Fruit fly (Drosophila melanogaster) whole organism, prepupa: ENCODE measurements around the gene grk.

Experiments used
- Blimp-1 ChIP-seq: fragments of 200-800 bp; sonication (Bioruptor generic); optimal IDR thresholded peaks from 3 replicates; lab custom pipeline; 2017; ENCODE audit warnings: missing biosample characterization, missing genetic modification characterization, mild to moderate bottlenecking, moderate library complexity, missing genetic modification reagents
- CG10631 ChIP-seq: fragments of 200-800 bp; sonication (Bioruptor generic); optimal IDR thresholded peaks from 2 replicates; lab custom pipeline; 2016; ENCODE audit warnings: missing biosample characterization, missing genetic modification characterization
- CG11762 ChIP-seq: fragments of 200-800 bp; sonication (Bioruptor generic); optimal IDR thresholded peaks from 3 replicates; lab custom pipeline; 2016; ENCODE audit warnings: missing biosample characterization, missing genetic modification characterization; ENCODE audit not compliant: insufficient read depth
- CG11902 ChIP-seq: fragments of 200-800 bp; sonication (Bioruptor generic); optimal IDR thresholded peaks from 3 replicates; lab custom pipeline; 2016; ENCODE audit warnings: missing biosample characterization, missing genetic modification characterization
- CG1621 ChIP-seq: fragments of 200-800 bp; sonication (Bioruptor generic); optimal IDR thresholded peaks from 3 replicates; lab custom pipeline; 2018; ENCODE audit warnings: missing biosample characterization, mild to moderate bottlenecking, missing genetic modification characterization
- CG16779 ChIP-seq: fragments of 200-800 bp; sonication (Bioruptor generic); optimal IDR thresholded peaks from 3 replicates; lab custom pipeline; 2017; ENCODE audit warnings: missing biosample characterization, mild to moderate bottlenecking, missing genetic modification characterization
- CG3032 ChIP-seq: fragments of 200-800 bp; optimal IDR thresholded peaks from 2 replicates; lab custom pipeline; 2019; ENCODE audit warnings: missing biosample characterization, mild to moderate bottlenecking, missing genetic modification characterization, moderate library complexity
- CG31627 ChIP-seq: fragments of 200-800 bp; sonication (Bioruptor generic); optimal IDR thresholded peaks from 3 replicates; lab custom pipeline; 2016; ENCODE audit warnings: missing biosample characterization, missing genetic modification characterization
- CG32006 ChIP-seq: fragments of 200-800 bp; sonication (Bioruptor generic); optimal IDR thresholded peaks from 3 replicates; lab custom pipeline; 2017; ENCODE audit warnings: missing biosample characterization, mild to moderate bottlenecking, missing genetic modification characterization
- CG34406 ChIP-seq: fragments of 200-800 bp; sonication (Bioruptor generic); optimal IDR thresholded peaks from 3 replicates; lab custom pipeline; 2016; ENCODE audit warnings: missing biosample characterization, missing genetic modification characterization
- CG3919 ChIP-seq: fragments of 200-800 bp; sonication (Bioruptor generic); optimal IDR thresholded peaks from 3 replicates; lab custom pipeline; 2016; ENCODE audit warnings: missing biosample characterization, missing genetic modification characterization
- CG4318 ChIP-seq: fragments of 200-800 bp; sonication (Bioruptor generic); optimal IDR thresholded peaks from 3 replicates; lab custom pipeline; 2017; ENCODE audit warnings: missing biosample characterization, mild to moderate bottlenecking, missing genetic modification characterization
- CG6276 ChIP-seq: fragments of 200-800 bp; sonication (Bioruptor generic); optimal IDR thresholded peaks from 2 replicates; lab custom pipeline; 2017; ENCODE audit warnings: missing biosample characterization, mild to moderate bottlenecking, missing genetic modification characterization
- CG6792 ChIP-seq: fragments of 200-800 bp; sonication (Bioruptor generic); optimal IDR thresholded peaks from 3 replicates; lab custom pipeline; 2016; ENCODE audit warnings: missing biosample characterization, missing genetic modification characterization
- CG6808 ChIP-seq: fragments of 200-800 bp; sonication (Bioruptor generic); optimal IDR thresholded peaks from 3 replicates; lab custom pipeline; 2017; ENCODE audit warnings: missing biosample characterization, missing genetic modification characterization, mild to moderate bottlenecking, moderate library complexity, missing genetic modification reagents
- CG6854 ChIP-seq: fragments of 200-800 bp; sonication (Bioruptor generic); optimal IDR thresholded peaks from 2 replicates; lab custom pipeline; 2017; ENCODE audit warnings: missing biosample characterization, mild to moderate bottlenecking, missing genetic modification characterization
- CG7368 ChIP-seq: fragments of 200-800 bp; sonication (Bioruptor generic); optimal IDR thresholded peaks from 3 replicates; lab custom pipeline; 2016; ENCODE audit warnings: missing biosample characterization, missing genetic modification characterization
- CG8119 ChIP-seq: fragments of 200-800 bp; sonication (Bioruptor generic); IDR thresholded peaks from 3 replicates; pipeline ENCODE4 v1.3.6; 2022; ENCODE audit warnings: missing biosample characterization, missing genetic modification characterization
- CG8319 ChIP-seq: fragments of 200-800 bp; sonication (Bioruptor generic); optimal IDR thresholded peaks from 3 replicates; lab custom pipeline; 2016; ENCODE audit warnings: missing biosample characterization, missing genetic modification characterization
- CG8632 ChIP-seq: fragments of 200-800 bp; sonication (Bioruptor generic); optimal IDR thresholded peaks from 3 replicates; lab custom pipeline; 2016; ENCODE audit warnings: missing biosample characterization, missing genetic modification characterization
- Eip75B ChIP-seq: fragments of 200-800 bp; sonication (Bioruptor generic); optimal IDR thresholded peaks from 3 replicates; lab custom pipeline; 2016; ENCODE audit warnings: missing biosample characterization, missing genetic modification characterization
- Eip93F ChIP-seq: fragments of 200-800 bp; sonication (Bioruptor generic); optimal IDR thresholded peaks from 2 replicates; lab custom pipeline; 2016; ENCODE audit warnings: missing biosample characterization, mild to moderate bottlenecking, missing genetic modification characterization
- Ets21C ChIP-seq: fragments of 200-800 bp; sonication (Bioruptor generic); optimal IDR thresholded peaks from 3 replicates; lab custom pipeline; 2016; ENCODE audit warnings: missing biosample characterization, missing genetic modification characterization
- Ets96B ChIP-seq: fragments of 200-800 bp; optimal IDR thresholded peaks from 2 replicates; lab custom pipeline; 2019; ENCODE audit warnings: missing biosample characterization, mild to moderate bottlenecking, missing genetic modification characterization, moderate library complexity
- Gug ChIP-seq: fragments of 200-800 bp; sonication (Bioruptor generic); IDR thresholded peaks from 2 replicates; pipeline ENCODE4 v1.3.6; 2022; ENCODE audit warnings: missing biosample characterization, missing genetic modification characterization
- Hr38 ChIP-seq: sonication (Bioruptor generic); optimal IDR thresholded peaks from 2 replicates; lab custom pipeline; 2016; ENCODE audit warnings: missing biosample characterization, missing genetic modification characterization
- Hr4 ChIP-seq: fragments of 200-800 bp; sonication (Bioruptor generic); optimal IDR thresholded peaks from 3 replicates; lab custom pipeline; 2016; ENCODE audit warnings: missing biosample characterization, missing genetic modification characterization
- Met ChIP-seq: fragments of 200-800 bp; sonication (Bioruptor generic); optimal IDR thresholded peaks from 3 replicates; lab custom pipeline; 2016; ENCODE audit warnings: missing biosample characterization, missing genetic modification characterization
- OdsH ChIP-seq: fragments of 200-800 bp; sonication (Bioruptor generic); optimal IDR thresholded peaks from 3 replicates; lab custom pipeline; 2016; ENCODE audit warnings: missing biosample characterization, missing genetic modification characterization
- Smox ChIP-seq: fragments of 200-800 bp; sonication (Bioruptor generic); optimal IDR thresholded peaks from 3 replicates; lab custom pipeline; 2016; ENCODE audit warnings: missing biosample characterization, missing genetic modification characterization
- Sox102F ChIP-seq: fragments of 200-800 bp; sonication (Bioruptor generic); optimal IDR thresholded peaks from 2 replicates; lab custom pipeline; 2016; ENCODE audit warnings: missing biosample characterization, mild to moderate bottlenecking, missing genetic modification characterization
- Sox14 ChIP-seq: fragments of 200-800 bp; sonication (Bioruptor generic); optimal IDR thresholded peaks from 3 replicates; lab custom pipeline; 2016; ENCODE audit warnings: missing biosample characterization, missing genetic modification characterization
- Sox15 ChIP-seq: fragments of 200-800 bp; sonication (Bioruptor generic); optimal IDR thresholded peaks from 3 replicates; lab custom pipeline; 2016; ENCODE audit warnings: missing biosample characterization, missing genetic modification characterization
- acj6 ChIP-seq: fragments of 200-800 bp; sonication (Bioruptor generic); optimal IDR thresholded peaks from 3 replicates; lab custom pipeline; 2016; ENCODE audit warnings: missing biosample characterization, missing genetic modification characterization
- cyc ChIP-seq: fragments of 200-800 bp; sonication (Bioruptor generic); optimal IDR thresholded peaks from 3 replicates; lab custom pipeline; 2016; ENCODE audit warnings: missing biosample characterization, missing genetic modification characterization
- dac ChIP-seq: fragments of 200-800 bp; sonication (Bioruptor generic); optimal IDR thresholded peaks from 2 replicates; lab custom pipeline; 2017; ENCODE audit warnings: missing biosample characterization, mild to moderate bottlenecking, missing genetic modification characterization
- esn ChIP-seq: fragments of 200-800 bp; sonication (Bioruptor generic); optimal IDR thresholded peaks from 2 replicates; lab custom pipeline; 2016; ENCODE audit warnings: missing biosample characterization, mild to moderate bottlenecking, missing genetic modification characterization, moderate library complexity
- fd59A ChIP-seq: fragments of 200-800 bp; sonication (Bioruptor generic); optimal IDR thresholded peaks from 2 replicates; lab custom pipeline; 2017; ENCODE audit warnings: missing biosample characterization, mild to moderate bottlenecking, missing genetic modification characterization, missing genetic modification reagents
- lz ChIP-seq: fragments of 200-800 bp; sonication (Bioruptor generic); optimal IDR thresholded peaks from 3 replicates; lab custom pipeline; 2016; ENCODE audit warnings: missing biosample characterization, missing genetic modification characterization
- net ChIP-seq: fragments of 200-800 bp; sonication (Bioruptor generic); optimal IDR thresholded peaks from 3 replicates; lab custom pipeline; 2016; ENCODE audit warnings: missing biosample characterization, missing genetic modification characterization
- pdm3 ChIP-seq: fragments of 200-800 bp; sonication (Bioruptor generic); optimal IDR thresholded peaks from 3 replicates; lab custom pipeline; 2016; ENCODE audit warnings: missing biosample characterization, missing genetic modification characterization
- ss ChIP-seq, 2 experiments: fragments of 200-800 bp; sonication (Bioruptor generic); optimal IDR thresholded peaks; 2 replicates in 1 of 2; 3 replicates in 1 of 2; lab custom pipeline; 2017 to 2018; ENCODE audit warnings: mild to moderate bottlenecking in 2 of 2, missing biosample characterization in 2 of 2, missing genetic modification characterization in 2 of 2, moderate library complexity in 1 of 2
- svp ChIP-seq: fragments of 200-800 bp; sonication (Bioruptor generic); peaks from one replicate; lab custom pipeline; 2016; ENCODE audit warnings: missing biosample characterization, missing genetic modification characterization
- topi ChIP-seq: fragments of 200-800 bp; sonication (Bioruptor generic); optimal IDR thresholded peaks from 3 replicates; lab custom pipeline; 2016; ENCODE audit warnings: missing biosample characterization, missing genetic modification characterization
- vri ChIP-seq: fragments of 200-800 bp; sonication (Bioruptor generic); optimal IDR thresholded peaks from 3 replicates; lab custom pipeline; 2016; ENCODE audit warnings: missing biosample characterization, mild to moderate bottlenecking, missing genetic modification characterization

Gene grk

DNA sequence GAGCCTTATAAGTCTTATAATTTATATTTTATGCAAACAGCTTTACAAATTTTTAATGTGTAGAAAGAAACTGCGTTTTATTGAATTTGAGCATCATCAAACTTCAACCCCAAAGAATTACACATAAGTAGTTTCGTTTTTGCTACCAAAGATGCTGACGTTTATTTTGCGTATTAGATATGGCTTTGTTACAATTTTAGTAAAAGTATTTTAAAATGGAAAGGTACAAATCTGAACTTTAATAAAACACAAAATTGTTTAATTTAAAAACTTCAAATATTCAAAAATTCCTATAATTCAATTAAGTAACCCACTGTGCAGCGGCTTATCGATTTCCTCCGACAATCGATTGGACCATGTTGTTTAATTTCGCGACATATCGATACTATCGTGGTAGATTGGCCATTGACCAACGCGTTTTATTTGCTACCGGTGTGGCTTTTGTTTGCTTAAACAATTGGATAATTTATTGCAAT is 30.7 kb upstream of the grk start, which contains the start of gene prg (continued):
- TF ChIP-seq pdm3 (GFP tag; lab: Kevin White, UChicago), result peak; percentile 64
- peak; percentile 19 for TF ChIP-seq vri (GFP tag; lab: Kevin White, UChicago)
- no peak for TF ChIP-seq Gug (GFP tag; lab: Robert Waterston, UW)
- TF ChIP-seq esn (GFP tag; lab: Kevin White, UChicago), result peak; percentile 70
- TF ChIP-seq lz (GFP tag; lab: Kevin White, UChicago), result peak; percentile 51
- peak; percentile 58 for TF ChIP-seq Sox102F (GFP tag; lab: Kevin White, UChicago)
- TF ChIP-seq CG34406 (GFP tag; lab: Kevin White, UChicago), result peak; percentile 52
- TF ChIP-seq Eip93F (GFP tag; lab: Kevin White, UChicago), result peak; percentile 51
- peak; percentile 51 for TF ChIP-seq CG6792 (GFP tag; lab: Kevin White, UChicago)
- peak; percentile 9 for TF ChIP-seq CG16779 (tag; lab: Kevin White, UChicago)
- TF ChIP-seq Hr38 (GFP tag; lab: Kevin White, UChicago), result no peak

DNA sequence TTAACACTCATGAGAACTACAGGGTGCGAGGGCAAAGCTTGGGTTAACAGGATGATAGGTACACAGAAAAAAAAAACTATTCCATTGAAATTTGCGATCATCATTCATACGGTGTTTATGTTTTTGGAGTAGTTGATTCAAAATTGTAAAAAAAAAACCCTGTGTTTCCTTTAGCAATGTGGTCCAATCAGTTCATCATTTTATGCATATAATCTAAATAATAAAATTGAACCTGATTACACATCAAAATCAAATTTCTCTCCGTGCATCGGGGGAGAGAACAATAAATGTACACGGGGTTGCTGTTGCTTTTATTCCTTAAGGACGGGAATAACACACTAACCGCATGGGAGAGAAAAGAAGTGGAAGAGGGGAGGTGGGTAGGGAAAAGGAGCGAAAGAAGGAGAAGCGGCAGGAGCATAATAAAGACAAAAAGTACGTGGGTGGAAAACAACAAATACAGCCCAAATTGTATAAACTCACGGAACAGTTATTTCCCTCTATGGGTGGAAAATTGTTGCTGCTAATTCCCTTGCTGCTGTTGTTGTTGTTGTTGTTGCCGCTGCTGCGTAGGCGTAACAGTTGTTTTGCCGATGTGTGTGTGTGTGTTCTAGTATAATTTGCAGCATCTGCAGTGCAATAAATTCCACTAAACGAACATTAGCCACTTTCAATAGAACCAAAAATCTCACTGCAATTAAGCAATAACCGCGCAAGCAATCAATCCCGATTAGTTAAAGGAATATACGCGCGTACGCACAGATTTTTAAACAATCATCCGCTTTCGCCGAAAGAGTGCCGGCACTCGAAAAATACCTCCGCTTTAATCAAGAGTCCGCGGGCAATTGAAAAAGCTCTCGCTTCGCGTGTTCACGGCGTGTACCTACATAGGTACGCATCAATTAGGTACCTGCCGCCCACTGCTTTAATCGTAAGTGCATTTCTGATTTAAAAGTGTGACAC is 30.0 kb upstream of the grk start, which contains the start of gene Agpat2:
TSS of gene Agpat2 (minus strand) at position 851 of the 963 bp plus-strand sequence.
- TF ChIP-seq cyc (GFP tag; lab: Kevin White, UChicago) (peak; percentile 80), Met (GFP tag; lab: Kevin White, UChicago) (peak; percentile 82), net (GFP tag; lab: Kevin White, UChicago) (peak; percentile 48), CG3032 (tag; lab: Kevin White, UChicago) (peak; percentile 51), Sox102F (GFP tag; lab: Kevin White, UChicago) (peak; percentile 71), CG8319 (peak; percentile 30), CG3919 (GFP tag; lab: Kevin White, UChicago) (peak; percentile 77), CG7368 (peak; percentile 64), OdsH (peak; percentile 64), Hr4 (GFP tag; lab: Kevin White, UChicago) (peak; percentile 58), CG1621 (peak; percentile 48), ss (GFP tag; optimal IDR thresholded peaks at IDR 0.05; lab: Kevin White, UChicago) (peak; percentile 37 to 51), CG8119 (GFP tag; lab: Robert Waterston, UW) (0 out of 3 replicates have a peak, but pooled peaks have one; percentile 46), CG32006 (GFP tag; lab: Kevin White, UChicago) (peak; percentile 61), Smox (GFP tag; lab: Kevin White, UChicago) (peak; percentile 76), topi (peak; percentile 79), CG16779 (tag; lab: Kevin White, UChicago) (no peak), esn (GFP tag; lab: Kevin White, UChicago) (peak; percentile 82), Ets21C (GFP tag; lab: Kevin White, UChicago) (peak; percentile 63), CG8632 (peak; percentile 59), CG6792 (GFP tag; lab: Kevin White, UChicago) (peak; percentile 65), Eip75B (GFP tag; lab: Kevin White, UChicago) (peak; percentile 76), CG10631 (GFP tag; lab: Kevin White, UChicago) (peak; percentile 59), CG4318 (peak; percentile 10), CG11902 (peak; percentile 48), vri (GFP tag; lab: Kevin White, UChicago) (peak; percentile 68), CG34406 (GFP tag; lab: Kevin White, UChicago) (peak; percentile 64), Blimp-1 (GFP tag; lab: Kevin White, UChicago) (peak; percentile 27), CG11762 (GFP tag; lab: Kevin White, UChicago) (peak; percentile 20), svp (GFP tag; lab: Kevin White, UChicago) (peak; percentile 87), Sox14 (peak; percentile 69), dac (no peak), CG6854 (GFP tag; lab: Kevin White, UChicago) (no peak), Eip93F (GFP tag; lab: Kevin White, UChicago) (peak; percentile 20), Ets96B (tag; lab: Kevin White, UChicago) (peak; percentile 53), CG6808 (GFP tag; lab: Kevin White, UChicago) (peak; percentile 45), Sox15 (GFP tag; lab: Kevin White, UChicago) (peak; percentile 28), lz (GFP tag; lab: Kevin White, UChicago) (peak; percentile 75), CG31627 (GFP tag; lab: Kevin White, UChicago) (peak; percentile 77), CG6276 (no peak), acj6 (peak; percentile 64), fd59A (GFP tag; lab: Kevin White, UChicago) (no peak)
